Worm (Caenorhabditis elegans) whole organism, mixed stage, embryonic: Measurements from ENCODE around the gene T24H10.1.

ENCODE experiments used
- ces-1 ChIP-seq: fragments of 150-350 bp; optimal IDR thresholded peaks from 2 replicates; lab custom pipeline; 2014; ENCODE audit warnings: missing biosample characterization, missing genetic modification reagents, missing genetic modification characterization
- drap-1 ChIP-seq: fragments of 200-800 bp; sonication (Bioruptor generic); optimal IDR thresholded peaks from 3 replicates; lab custom pipeline; 2018; ENCODE audit warnings: mild to moderate bottlenecking, missing genetic modification characterization, missing compliant biosample characterization
- nhr-237 ChIP-seq: fragments of 150-350 bp; optimal IDR thresholded peaks from 2 replicates; lab custom pipeline; 2014; ENCODE audit warnings: missing biosample characterization, missing genetic modification characterization
- nhr-76 ChIP-seq: sonication (generic microtip); optimal IDR thresholded peaks from 2 replicates; lab custom pipeline; 2017; ENCODE audit warnings: missing biosample characterization, missing genetic modification characterization
- snpc-4 ChIP-seq: fragments of 150-350 bp; optimal IDR thresholded peaks from 2 replicates; lab custom pipeline; 2014; ENCODE audit warnings: missing biosample characterization, missing genetic modification characterization
- ztf-11 ChIP-seq: fragments of 150-350 bp; optimal IDR thresholded peaks from 2 replicates; lab custom pipeline; 2014; ENCODE audit warnings: missing biosample characterization, missing genetic modification characterization

- no peak for TF ChIP-seq ces-1 (GFP tag; lab: Kevin White, UChicago)
- no peak for TF ChIP-seq snpc-4 (tag; lab: Kevin White, UChicago)
- no peak for TF ChIP-seq ztf-11 (tag; lab: Kevin White, UChicago)
- TF ChIP-seq drap-1 (GFP tag; lab: Kevin White, UChicago) = no peak
- TF ChIP-seq nhr-237 (tag; lab: Kevin White, UChicago) = no peak
- TF ChIP-seq nhr-76 (tag; lab: Kevin White, UChicago) = no peak
Observed at ce11 chrII:9114972-9115371, 15.8 kb downstream of the T24H10.1 start.
